Worm (Caenorhabditis elegans) whole organism, L1 larva: ENCODE data around the gene C54D10.9.
A peak's percentile ranks its signal among the peaks of the same experiment; 100 is the strongest.

Experiments
- C34B4.2 ChIP-seq: sonication (generic microtip); optimal IDR thresholded peaks from 2 replicates; lab custom pipeline; 2017; ENCODE audit warnings: mild to moderate bottlenecking, missing genetic modification characterization, missing compliant biosample characterization
- ama-1 ChIP-seq: fragments of 150-350 bp; optimal IDR thresholded peaks from 2 replicates; lab custom pipeline; 2014
- ceh-88 ChIP-seq: fragments of 200-800 bp; sonication (Bioruptor generic); IDR thresholded peaks from 2 replicates; pipeline ENCODE4 v1.3.6; 2022; ENCODE audit warnings: missing genetic modification characterization, missing compliant biosample characterization
- ces-1 ChIP-seq: fragments of 150-350 bp; optimal IDR thresholded peaks from 2 replicates; lab custom pipeline; 2014; ENCODE audit warnings: missing biosample characterization, missing genetic modification reagents, missing genetic modification characterization
- dsc-1 ChIP-seq: sonication (generic microtip); optimal IDR thresholded peaks from 2 replicates; lab custom pipeline; 2016; ENCODE audit warnings: mild to moderate bottlenecking, missing genetic modification characterization, missing compliant biosample characterization
- efl-1 ChIP-seq, 4 experiments: fragments of 150-350 bp; optimal IDR thresholded peaks in 3 of 4; peaks in 1 of 4; 1 replicate in 1 of 4; 2 replicates in 3 of 4; lab custom pipeline; 2014; ENCODE audit warnings: missing biosample characterization in 2 of 4, missing genetic modification characterization in 2 of 4, missing genetic modification reagents in 2 of 4
- efl-3 ChIP-seq: fragments of 200-800 bp; sonication (Bioruptor generic); optimal IDR thresholded peaks from 2 replicates; lab custom pipeline; 2018; ENCODE audit warnings: mild to moderate bottlenecking, missing genetic modification characterization, missing compliant biosample characterization
- elt-2 ChIP-seq: sonication (generic microtip); optimal IDR thresholded peaks from 2 replicates; lab custom pipeline; 2016; ENCODE audit warnings: missing genetic modification characterization, mild to moderate bottlenecking, inconsistent platforms, missing compliant biosample characterization, missing genetic modification reagents
- fkh-10 ChIP-seq: sonication (generic microtip); optimal IDR thresholded peaks from 2 replicates; lab custom pipeline; 2017; ENCODE audit warnings: missing biosample characterization, missing genetic modification reagents, missing genetic modification characterization
- grh-1 ChIP-seq: fragments of 200-800 bp; sonication (Bioruptor generic); IDR thresholded peaks from 2 replicates; pipeline ENCODE4 v1.3.6; 2022; ENCODE audit warnings: missing genetic modification reagents, missing genetic modification characterization, missing compliant biosample characterization
- hlh-4 ChIP-seq: sonication (generic microtip); optimal IDR thresholded peaks from 2 replicates; lab custom pipeline; 2016; ENCODE audit warnings: mild to moderate bottlenecking, missing genetic modification characterization, missing compliant biosample characterization
- lin-13 ChIP-seq: fragments of 150-350 bp; optimal IDR thresholded peaks from 2 replicates; lab custom pipeline; 2014; ENCODE audit warnings: missing biosample characterization, missing genetic modification reagents, missing genetic modification characterization
- lin-14 ChIP-seq: fragments of 200-800 bp; sonication (Bioruptor generic); optimal IDR thresholded peaks from 2 replicates; lab custom pipeline; 2018; ENCODE audit warnings: mild to moderate bottlenecking, missing genetic modification characterization, moderate library complexity, missing compliant biosample characterization
- lin-35 ChIP-seq, 2 experiments: fragments of 150-350 bp; optimal IDR thresholded peaks; 2 replicates each; lab custom pipeline; 2014; ENCODE audit warnings: missing biosample characterization in 2 of 2, missing genetic modification characterization in 2 of 2, missing genetic modification reagents in 2 of 2
- lin-39 ChIP-seq: fragments of 150-350 bp; optimal IDR thresholded peaks from 2 replicates; lab custom pipeline; 2014; ENCODE audit warnings: missing biosample characterization, missing genetic modification reagents, missing genetic modification characterization
- lir-3 ChIP-seq: sonication (generic microtip); optimal IDR thresholded peaks from 2 replicates; lab custom pipeline; 2016; ENCODE audit warnings: mild to moderate bottlenecking, missing genetic modification characterization, moderate library complexity, missing compliant biosample characterization; ENCODE audit not compliant: poor library complexity
- mab-9 ChIP-seq: fragments of 200-800 bp; sonication (Bioruptor generic); IDR thresholded peaks from 2 replicates; pipeline ENCODE4 v1.3.6; 2022; ENCODE audit warnings: missing genetic modification reagents, missing genetic modification characterization, missing compliant biosample characterization
- mdl-1 ChIP-seq, 2 experiments: fragments of 150-350 bp; optimal IDR thresholded peaks; 2 replicates each; lab custom pipeline; 2014 to 2017; ENCODE audit warnings: missing biosample characterization in 2 of 2, missing genetic modification characterization in 2 of 2, inconsistent platforms in 1 of 2
- mef-2 ChIP-seq: fragments of 150-350 bp; optimal IDR thresholded peaks from 2 replicates; lab custom pipeline; 2014; ENCODE audit warnings: missing biosample characterization, missing genetic modification characterization
- nhr-12 ChIP-seq: sonication (generic microtip); optimal IDR thresholded peaks from 2 replicates; lab custom pipeline; 2017; ENCODE audit warnings: missing biosample characterization, missing genetic modification characterization
- nhr-19 ChIP-seq: fragments of 200-800 bp; sonication (Bioruptor generic); conservative IDR thresholded peaks from 2 replicates; pipeline ENCODE4 v1.3.6; 2022; ENCODE audit warnings: missing genetic modification characterization, missing compliant biosample characterization
- nhr-20 ChIP-seq: sonication (generic microtip); optimal IDR thresholded peaks from 2 replicates; lab custom pipeline; 2016; ENCODE audit warnings: mild to moderate bottlenecking, missing genetic modification characterization, missing compliant biosample characterization
- nhr-47 ChIP-seq: sonication (generic microtip); optimal IDR thresholded peaks from 2 replicates; lab custom pipeline; 2016; ENCODE audit warnings: mild to moderate bottlenecking, missing genetic modification characterization, moderate library complexity, missing compliant biosample characterization
- nhr-84 ChIP-seq: sonication (generic microtip); optimal IDR thresholded peaks from 2 replicates; lab custom pipeline; 2017; ENCODE audit warnings: missing biosample characterization, missing genetic modification characterization
- nhr-90 ChIP-seq: sonication (generic microtip); optimal IDR thresholded peaks from 2 replicates; lab custom pipeline; 2016; ENCODE audit warnings: mild to moderate bottlenecking, missing genetic modification characterization, missing compliant biosample characterization; ENCODE audit not compliant: poor library complexity
- pag-3 ChIP-seq: sonication (generic microtip); optimal IDR thresholded peaks from 2 replicates; lab custom pipeline; 2017; ENCODE audit warnings: missing genetic modification characterization, mild to moderate bottlenecking, missing compliant biosample characterization, antibody characterized with exemption, borderline replicate concordance; ENCODE audit not compliant: insufficient read depth
- pax-3 ChIP-seq: fragments of 200-800 bp; sonication (Bioruptor generic); optimal IDR thresholded peaks from 2 replicates; lab custom pipeline; 2018; ENCODE audit warnings: mild to moderate bottlenecking, missing genetic modification characterization, moderate library complexity, missing compliant biosample characterization
- pqm-1 ChIP-seq: sonication (generic microtip); optimal IDR thresholded peaks from 3 replicates; lab custom pipeline; 2017; ENCODE audit warnings: missing biosample characterization, missing genetic modification characterization
- sptf-1 ChIP-seq: fragments of 150-350 bp; optimal IDR thresholded peaks from 2 replicates; lab custom pipeline; 2014; ENCODE audit warnings: missing biosample characterization, missing genetic modification characterization
- swsn-7 ChIP-seq: sonication (generic microtip); optimal IDR thresholded peaks from 2 replicates; lab custom pipeline; 2016; ENCODE audit warnings: missing genetic modification characterization, missing compliant biosample characterization
- tbx-2 ChIP-seq: sonication (generic microtip); optimal IDR thresholded peaks from 2 replicates; lab custom pipeline; 2016; ENCODE audit warnings: missing genetic modification characterization, missing compliant biosample characterization
- tlp-1 ChIP-seq: fragments of 150-350 bp; optimal IDR thresholded peaks from 2 replicates; lab custom pipeline; 2014; ENCODE audit warnings: missing biosample characterization, missing genetic modification characterization
- unc-130 ChIP-seq: fragments of 150-350 bp; optimal IDR thresholded peaks from 2 replicates; lab custom pipeline; 2017; ENCODE audit warnings: missing biosample characterization, missing genetic modification characterization, inconsistent platforms
- unc-30 ChIP-seq: sonication (generic microtip); optimal IDR thresholded peaks from 2 replicates; lab custom pipeline; 2017; ENCODE audit warnings: missing biosample characterization, missing genetic modification characterization
- unc-86 ChIP-seq: sonication (generic microtip); optimal IDR thresholded peaks from 2 replicates; lab custom pipeline; 2016; ENCODE audit warnings: missing genetic modification characterization, missing compliant biosample characterization
- unc-98 ChIP-seq: fragments of 200-800 bp; sonication (Bioruptor generic); IDR thresholded peaks from 2 replicates; pipeline ENCODE4 v1.3.6; 2022; ENCODE audit warnings: missing genetic modification characterization, missing compliant biosample characterization
- vab-15 ChIP-seq: sonication (generic microtip); optimal IDR thresholded peaks from 2 replicates; lab custom pipeline; 2017; ENCODE audit warnings: missing genotype, mild to moderate bottlenecking, missing genetic modification characterization, missing compliant biosample characterization
- zip-4 ChIP-seq: fragments of 200-800 bp; sonication (Bioruptor generic); optimal IDR thresholded peaks from 2 replicates; lab custom pipeline; 2018; ENCODE audit warnings: mild to moderate bottlenecking, missing genetic modification characterization, moderate library complexity, missing compliant biosample characterization
- ztf-4 ChIP-seq: fragments of 150-350 bp; optimal IDR thresholded peaks from 2 replicates; lab custom pipeline; 2014; ENCODE audit warnings: missing biosample characterization, missing genetic modification characterization

C54D10.9 gene

ce11 chrV:12465399-12465798, 18.4 kb downstream of the C54D10.9 start (continued):
- peak; percentile 92 for TF ChIP-seq swsn-7 (tag; lab: Kevin White, UChicago)
- TF ChIP-seq hlh-4 (tag; lab: Kevin White, UChicago): no peak
- no peak for TF ChIP-seq pag-3 (tag; lab: Kevin White, UChicago)
- peak; percentile 96 for TF ChIP-seq fkh-10
- no peak for TF ChIP-seq mab-9
- TF ChIP-seq nhr-84 (tag; lab: Kevin White, UChicago): no peak
- TF ChIP-seq dsc-1: peak; percentile 76
- TF ChIP-seq nhr-90: peak; percentile 55
- 0 out of 2 replicates have a peak, but pooled peaks have one; percentile 27 for TF ChIP-seq grh-1 (GFP tag; lab: Robert Waterston, UW)
- peak; percentile 56 to 63 for TF ChIP-seq lin-35 (GFP tag; optimal IDR thresholded peaks at IDR 0.05; lab: Kevin White, UChicago)
- TF ChIP-seq lin-14 (GFP tag; lab: Kevin White, UChicago): peak; percentile 99
- no peak for TF ChIP-seq ces-1
- TF ChIP-seq elt-2: no peak
- peak in 1 of 2 experiments; percentile 76 for TF ChIP-seq mdl-1 (tag; optimal IDR thresholded peaks at IDR 0.05; lab: Kevin White, UChicago)
- TF ChIP-seq lin-13 (GFP tag; lab: Kevin White, UChicago): peak; percentile 51
- no peak for TF ChIP-seq nhr-12
- peak; percentile 78 to 82 for TF ChIP-seq efl-1 (optimal IDR thresholded peaks at IDR 0.05; lab: Kevin White, UChicago)
- peak; percentile 49 to 92 for TF ChIP-seq efl-1 (GFP tag; optimal IDR thresholded peaks at IDR 0.05 in 1 of 2; lab: Kevin White, UChicago)
- TF ChIP-seq nhr-20 (tag; lab: Kevin White, UChicago): peak; percentile 85
- peak; percentile 76 for TF ChIP-seq ztf-4 (tag; lab: Kevin White, UChicago)
- no peak for TF ChIP-seq efl-3 (GFP tag; lab: Kevin White, UChicago)
- TF ChIP-seq unc-130 (tag; lab: Kevin White, UChicago): peak; percentile 42
- no peak for TF ChIP-seq vab-15 (tag; lab: Kevin White, UChicago)
- TF ChIP-seq C34B4.2 (tag; lab: Kevin White, UChicago): no peak
- TF ChIP-seq nhr-19 (GFP tag; lab: Robert Waterston, UW): peak; percentile 82
- TF ChIP-seq lin-39 (tag; lab: Kevin White, UChicago): no peak
- TF ChIP-seq unc-86 (tag; lab: Kevin White, UChicago): peak; percentile 88
- TF ChIP-seq nhr-47: peak; percentile 88
- no peak for TF ChIP-seq zip-4
- TF ChIP-seq unc-98 (GFP tag; lab: Robert Waterston, UW): no peak
- no peak for TF ChIP-seq sptf-1

- TF ChIP-seq lin-14 (GFP tag; lab: Kevin White, UChicago) (peak; percentile 20), unc-30 (tag; lab: Kevin White, UChicago) (no peak)
- TF ChIP-seq, all 84 proteins: peak for 1
These were observed 19.7 kb downstream of the C54D10.9 start for ce11 chrV:12466653-12467052.

ce11 chrV:12467755-12468154, 20.8 kb downstream of the C54D10.9 start:
- TF ChIP-seq elt-2 (peak; percentile 67), pqm-1 (peak; percentile 29), dsc-1 (no peak), lin-14 (GFP tag; lab: Kevin White, UChicago) (peak; percentile 26), lin-35 (GFP tag; optimal IDR thresholded peaks at IDR 0.05; lab: Kevin White, UChicago) (peak in 1 of 2 experiments; percentile 19), nhr-20 (tag; lab: Kevin White, UChicago) (peak; percentile 8), pax-3 (peak; percentile 5), mab-9 (no peak)

ce11 chrV:12468363-12468762, 21.4 kb downstream of the C54D10.9 start, which contains the start of gene F28C1.3:
F28C1.3 (plus strand) TSS chrV:12468663.
- TF ChIP-seq tbx-2 (no peak), ama-1 (lab: Kevin White, UChicago) (no peak), fkh-10 (no peak), sptf-1 (no peak), mef-2 (no peak), ceh-88 (GFP tag; lab: Robert Waterston, UW) (no peak), efl-3 (GFP tag; lab: Kevin White, UChicago) (no peak), tlp-1 (tag; lab: Kevin White, UChicago) (no peak), lir-3 (tag; lab: Kevin White, UChicago) (no peak), swsn-7 (tag; lab: Kevin White, UChicago) (no peak)
